Fruit fly (Drosophila melanogaster): ENCODE data around the gene CG13282.

CG13282 gene

dm6 chr2L:16819714-16820113 is 14.6 kb downstream of the CG13282 start (continued):
- TF ChIP-seq CG17802 (tag; optimal IDR thresholded peaks at IDR 0.05), result no peak
- no peak for TF ChIP-seq CG9727 (GFP tag; optimal IDR thresholded peaks at IDR 0.05)
- no peak for TF ChIP-seq ranshi (GFP tag; IDR thresholded peaks at IDR 0.05)
- no peak for TF ChIP-seq CG4282 (GFP tag; optimal IDR thresholded peaks at IDR 0.05)
- TF ChIP-seq nau (GFP tag; optimal IDR thresholded peaks at IDR 0.05), result no peak
- no peak for TF ChIP-seq CG10565 (GFP tag; optimal IDR thresholded peaks at IDR 0.05)
- TF ChIP-seq Elba2 (GFP tag; optimal IDR thresholded peaks at IDR 0.05), result no peak
- TF ChIP-seq CG7271 (tag; optimal IDR thresholded peaks at IDR 0.05), result no peak
- TF ChIP-seq fu2 (GFP tag; optimal IDR thresholded peaks at IDR 0.05), result no peak
- no peak for TF ChIP-seq Meics (GFP tag; optimal IDR thresholded peaks at IDR 0.05)
- no peak for TF ChIP-seq Gug (GFP tag; IDR thresholded peaks at IDR 0.05)
- TF ChIP-seq ato (GFP tag; IDR thresholded peaks at IDR 0.05; ENCODE audit: partially characterized antibody), result no peak
- no peak for TF ChIP-seq Neu2 (GFP tag; optimal IDR thresholded peaks at IDR 0.05; ENCODE audit: borderline replicate concordance)
- no peak for TF ChIP-seq CG33213 (GFP tag; optimal IDR thresholded peaks at IDR 0.05)
- TF ChIP-seq zfh1 (GFP tag; IDR thresholded peaks at IDR 0.05), result no peak
- no peak for TF ChIP-seq Hsf (GFP tag; optimal IDR thresholded peaks at IDR 0.05)
- TF ChIP-seq shn (GFP tag; optimal IDR thresholded peaks at IDR 0.05), result no peak
- TF ChIP-seq caup (GFP tag; optimal IDR thresholded peaks at IDR 0.05; ENCODE audit: severe bottlenecking), result no peak
- TF ChIP-seq tna (GFP tag; IDR thresholded peaks at IDR 0.05; ENCODE audit: partially characterized antibody), result no peak
- TF ChIP-seq CG11696 (GFP tag; IDR thresholded peaks at IDR 0.05), result no peak
- no peak for TF ChIP-seq CG31441 (GFP tag; IDR thresholded peaks at IDR 0.05)
- TF ChIP-seq CG12071 (GFP tag; optimal IDR thresholded peaks at IDR 0.05), result peak; percentile 28
- no peak for TF ChIP-seq ci (GFP tag; IDR thresholded peaks at IDR 0.05)
- TF ChIP-seq Lhr (GFP tag; optimal IDR thresholded peaks at IDR 0.05), result no peak
- no peak for TF ChIP-seq bigmax (GFP tag; optimal IDR thresholded peaks at IDR 0.05)
- no peak for TF ChIP-seq btn (GFP tag; optimal IDR thresholded peaks at IDR 0.05)
- TF ChIP-seq CG1603 (tag; optimal IDR thresholded peaks at IDR 0.05), result no peak
- no peak for TF ChIP-seq H2.0 (GFP tag; IDR thresholded peaks at IDR 0.05)
- no peak for TF ChIP-seq disco-r (GFP tag; optimal IDR thresholded peaks at IDR 0.05)
- TF ChIP-seq grau (tag; optimal IDR thresholded peaks at IDR 0.05), result peak; percentile 37
- peak; percentile 20 for TF ChIP-seq CG8924 (tag; optimal IDR thresholded peaks at IDR 0.05)
- no peak for TF ChIP-seq Antp (GFP tag; optimal IDR thresholded peaks at IDR 0.05)
- no peak for TF ChIP-seq ERR (GFP tag; optimal IDR thresholded peaks at IDR 0.05)
- no peak for TF ChIP-seq Oaz (GFP tag; IDR thresholded peaks at IDR 0.05)
- no peak for TF ChIP-seq H15 (GFP tag; IDR thresholded peaks at IDR 0.05)
- no peak for TF ChIP-seq Six4 (GFP tag; optimal IDR thresholded peaks at IDR 0.05)
- no peak for TF ChIP-seq pros (GFP tag; optimal IDR thresholded peaks at IDR 0.05)
- TF ChIP-seq mld (GFP tag; IDR thresholded peaks at IDR 0.05; ENCODE audit: partially characterized antibody), result no peak
- TF ChIP-seq HHEX (GFP tag; optimal IDR thresholded peaks at IDR 0.05), result peak; percentile 27
- TF ChIP-seq Side (GFP tag; optimal IDR thresholded peaks at IDR 0.05), result no peak
- TF ChIP-seq CG2875 (GFP tag; optimal IDR thresholded peaks at IDR 0.05), result no peak
- TF ChIP-seq sqz (GFP tag; optimal IDR thresholded peaks at IDR 0.05), result no peak
- no peak for TF ChIP-seq CG2129 (GFP tag; IDR thresholded peaks at IDR 0.05; ENCODE audit: partially characterized antibody)
- no peak for TF ChIP-seq cwo (GFP tag; optimal IDR thresholded peaks at IDR 0.05)
- TF ChIP-seq Pdp1 (GFP tag; optimal IDR thresholded peaks at IDR 0.05), result peak in 1 of 2 experiments; percentile 19
- TF ChIP-seq Nf-YA (GFP tag; IDR thresholded peaks at IDR 0.05), result no peak
- TF ChIP-seq Hmr (GFP tag; optimal IDR thresholded peaks at IDR 0.05), result peak; percentile 61
- TF ChIP-seq CG18476 (GFP tag; optimal IDR thresholded peaks at IDR 0.05), result no peak
- no peak for TF ChIP-seq CG4854 (GFP tag; optimal IDR thresholded peaks at IDR 0.05)
- no peak for TF ChIP-seq Jarid2 (GFP tag; optimal IDR thresholded peaks at IDR 0.05)
- no peak for TF ChIP-seq crc (GFP tag; optimal IDR thresholded peaks at IDR 0.05)
